Fruit fly (Drosophila melanogaster) whole organism, embryonic: Measurements from ENCODE around the gene CG8907.

Experiments
- ATbp ChIP-seq: fragments of 200-800 bp; sonication (Bioruptor generic); optimal IDR thresholded peaks from 2 replicates; lab custom pipeline; 2017; ENCODE audit warnings: missing biosample characterization, mild to moderate bottlenecking, missing genetic modification characterization, missing genetic modification reagents
- CG10654 ChIP-seq: fragments of 200-800 bp; sonication (Bioruptor generic); optimal IDR thresholded peaks from 2 replicates; lab custom pipeline; 2016; ENCODE audit warnings: missing biosample characterization, missing genetic modification characterization
- CG11247 ChIP-seq: fragments of 200-800 bp; sonication (Bioruptor generic); IDR thresholded peaks from 2 replicates; pipeline ENCODE4 v1.3.6; 2022; ENCODE audit warnings: missing biosample characterization, missing genetic modification characterization
- CG11398 ChIP-seq: fragments of 200-800 bp; sonication (Bioruptor generic); optimal IDR thresholded peaks from 2 replicates; lab custom pipeline; 2016; ENCODE audit warnings: missing biosample characterization, missing genetic modification characterization
- CG12104 ChIP-seq: fragments of 200-800 bp; sonication (Bioruptor generic); optimal IDR thresholded peaks from 3 replicates; lab custom pipeline; 2016; ENCODE audit warnings: missing biosample characterization, missing genetic modification characterization
- CG12391 ChIP-seq: fragments of 200-800 bp; sonication (Bioruptor generic); optimal IDR thresholded peaks from 3 replicates; lab custom pipeline; 2018; ENCODE audit warnings: missing biosample characterization, mild to moderate bottlenecking, missing genetic modification characterization, moderate library complexity
- CG14441 ChIP-seq: fragments of 200-800 bp; sonication (Bioruptor generic); IDR thresholded peaks from 2 replicates; pipeline ENCODE4 v1.3.6; 2022; ENCODE audit warnings: missing biosample characterization, missing genetic modification characterization
- CG15479 ChIP-seq: fragments of 200-800 bp; sonication (Bioruptor generic); optimal IDR thresholded peaks from 3 replicates; lab custom pipeline; 2019; ENCODE audit warnings: missing biosample characterization, mild to moderate bottlenecking, missing genetic modification characterization, moderate library complexity
- CG15514 ChIP-seq: fragments of 200-800 bp; sonication (Bioruptor generic); optimal IDR thresholded peaks from 3 replicates; lab custom pipeline; 2017; ENCODE audit warnings: missing biosample characterization, missing genetic modification characterization, mild to moderate bottlenecking, moderate library complexity, missing genetic modification reagents
- CG1602 ChIP-seq: fragments of 200-800 bp; sonication (Bioruptor generic); optimal IDR thresholded peaks from 3 replicates; lab custom pipeline; 2016; ENCODE audit warnings: missing biosample characterization, missing genetic modification characterization
- CG17186 ChIP-seq: fragments of 200-800 bp; sonication (Bioruptor generic); optimal IDR thresholded peaks from 3 replicates; lab custom pipeline; 2017; ENCODE audit warnings: missing biosample characterization, missing genetic modification reagents, missing genetic modification characterization
- CG17802 ChIP-seq: fragments of 200-800 bp; sonication (Bioruptor generic); optimal IDR thresholded peaks from 2 replicates; lab custom pipeline; 2018; ENCODE audit warnings: missing biosample characterization, mild to moderate bottlenecking, missing genetic modification characterization, moderate library complexity
- CG1832 ChIP-seq: fragments of 200-800 bp; sonication (Bioruptor generic); optimal IDR thresholded peaks from 2 replicates; lab custom pipeline; 2017; ENCODE audit warnings: missing biosample characterization, mild to moderate bottlenecking, missing genetic modification characterization, inconsistent platforms
- CG2116 ChIP-seq: fragments of 200-800 bp; sonication (Bioruptor generic); optimal IDR thresholded peaks from 3 replicates; lab custom pipeline; 2018; ENCODE audit warnings: missing biosample characterization, mild to moderate bottlenecking, missing genetic modification characterization
- CG2199 ChIP-seq: fragments of 200-800 bp; sonication (Bioruptor generic); IDR thresholded peaks from 3 replicates; pipeline ENCODE4 v1.3.6; 2022; ENCODE audit warnings: missing biosample characterization, missing genetic modification characterization
- CG31224 ChIP-seq: fragments of 200-800 bp; sonication (Bioruptor generic); IDR thresholded peaks from 2 replicates; pipeline ENCODE4 v1.3.6; 2022; ENCODE audit warnings: missing biosample characterization, missing genetic modification characterization
- CG3726 ChIP-seq: fragments of 200-800 bp; sonication (Bioruptor generic); IDR thresholded peaks from 3 replicates; pipeline ENCODE4, ENCODE4 v1.3.6; 2022; ENCODE audit warnings: missing biosample characterization, missing genetic modification characterization
- CG3838 ChIP-seq: fragments of 200-800 bp; sonication (Bioruptor generic); optimal IDR thresholded peaks from 3 replicates; lab custom pipeline; 2016; ENCODE audit warnings: missing biosample characterization, missing genetic modification characterization
- CG5180 ChIP-seq: fragments of 200-800 bp; sonication (Bioruptor generic); optimal IDR thresholded peaks from 3 replicates; lab custom pipeline; 2017; ENCODE audit warnings: missing biosample characterization, missing genetic modification characterization, mild to moderate bottlenecking, moderate library complexity, missing genetic modification reagents
- CG7786 ChIP-seq: fragments of 200-800 bp; sonication (Bioruptor generic); optimal IDR thresholded peaks from 2 replicates; lab custom pipeline; 2016; ENCODE audit warnings: missing biosample characterization, missing genetic modification characterization
- CG7839 ChIP-seq: fragments of 200-800 bp; sonication (Bioruptor generic); optimal IDR thresholded peaks from 3 replicates; lab custom pipeline; 2018; ENCODE audit warnings: missing biosample characterization, mild to moderate bottlenecking, missing genetic modification characterization, moderate library complexity
- CG8765 ChIP-seq: fragments of 200-800 bp; sonication (Bioruptor generic); IDR thresholded peaks from 2 replicates; pipeline ENCODE4 v1.3.6; 2022; ENCODE audit warnings: missing biosample characterization, missing genetic modification characterization
- CG9609 ChIP-seq: fragments of 200-800 bp; sonication (Bioruptor generic); optimal IDR thresholded peaks from 3 replicates; lab custom pipeline; 2016; ENCODE audit warnings: missing biosample characterization, missing genetic modification characterization
- CG9727 ChIP-seq: fragments of 200-800 bp; sonication (Bioruptor generic); optimal IDR thresholded peaks from 3 replicates; lab custom pipeline; 2017; ENCODE audit warnings: missing biosample characterization, mild to moderate bottlenecking, missing genetic modification characterization
- CG9817 ChIP-seq: fragments of 200-800 bp; sonication (Bioruptor generic); optimal IDR thresholded peaks from 2 replicates; lab custom pipeline; 2018; ENCODE audit warnings: missing biosample characterization, mild to moderate bottlenecking, missing genetic modification characterization, moderate library complexity
- CG9932 ChIP-seq: fragments of 200-800 bp; sonication (Bioruptor generic); IDR thresholded peaks from 2 replicates; pipeline ENCODE4 v1.3.6; 2022; ENCODE audit warnings: missing biosample characterization, missing genetic modification characterization
- E2f2 ChIP-seq: fragments of 200-800 bp; sonication (Bioruptor generic); IDR thresholded peaks from 2 replicates; pipeline ENCODE4 v1.3.6; 2022; ENCODE audit warnings: missing biosample characterization, missing genetic modification characterization
- Myb ChIP-seq: fragments of 200-800 bp; sonication (Bioruptor generic); optimal IDR thresholded peaks from 2 replicates; lab custom pipeline; 2016; ENCODE audit warnings: missing biosample characterization, missing genetic modification characterization
- Oli ChIP-seq: fragments of 200-800 bp; sonication (Bioruptor generic); optimal IDR thresholded peaks from 2 replicates; lab custom pipeline; 2018; ENCODE audit warnings: missing biosample characterization, mild to moderate bottlenecking, missing genetic modification characterization, moderate library complexity
- Ptx1 ChIP-seq: fragments of 200-800 bp; sonication (Bioruptor generic); IDR thresholded peaks from 2 replicates; pipeline ENCODE4 v1.3.6; 2022; ENCODE audit warnings: missing biosample characterization, missing genetic modification characterization
- Ravus ChIP-seq: fragments of 200-800 bp; sonication (Bioruptor generic); IDR thresholded peaks from 2 replicates; pipeline ENCODE4 v1.3.6; 2022; ENCODE audit warnings: missing biosample characterization, missing genetic modification characterization
- Usf ChIP-seq: fragments of 200-800 bp; sonication (Bioruptor generic); optimal IDR thresholded peaks from 2 replicates; lab custom pipeline; 2017; ENCODE audit warnings: missing genotype, missing biosample characterization, missing genetic modification characterization
- ato ChIP-seq: fragments of 200-800 bp; sonication (Bioruptor generic); IDR thresholded peaks from 2 replicates; pipeline ENCODE4 v1.3.6; 2022; ENCODE audit warnings: missing biosample characterization, missing genetic modification characterization; ENCODE audit not compliant: partially characterized antibody
- bab2 ChIP-seq: fragments of 200-800 bp; sonication (Bioruptor generic); optimal IDR thresholded peaks from 2 replicates; lab custom pipeline; 2016; ENCODE audit warnings: missing biosample characterization, missing genetic modification characterization
- bbx ChIP-seq: fragments of 200-800 bp; sonication (Bioruptor generic); IDR thresholded peaks from 2 replicates; pipeline ENCODE4 v1.3.6; 2022; ENCODE audit warnings: missing biosample characterization, missing genetic modification characterization; ENCODE audit not compliant: partially characterized antibody
- fd3F ChIP-seq: fragments of 200-800 bp; sonication (Bioruptor generic); optimal IDR thresholded peaks from 2 replicates; lab custom pipeline; 2018; ENCODE audit warnings: missing biosample characterization, mild to moderate bottlenecking, missing genetic modification characterization, moderate library complexity
- gro ChIP-seq: fragments of 200-800 bp; sonication (Bioruptor generic); optimal IDR thresholded peaks from 2 replicates; lab custom pipeline; 2016; ENCODE audit warnings: missing biosample characterization, missing genetic modification characterization
- her ChIP-seq: fragments of 200-800 bp; sonication (Bioruptor generic); optimal IDR thresholded peaks from 2 replicates; lab custom pipeline; 2016; ENCODE audit warnings: missing biosample characterization, missing genetic modification characterization
- jing ChIP-seq: fragments of 200-800 bp; sonication (Bioruptor generic); optimal IDR thresholded peaks from 2 replicates; lab custom pipeline; 2018; ENCODE audit warnings: missing biosample characterization, mild to moderate bottlenecking, missing genetic modification characterization
- klu ChIP-seq: fragments of 200-800 bp; sonication (Bioruptor generic); IDR thresholded peaks from 2 replicates; pipeline ENCODE4 v1.3.6; 2022; ENCODE audit warnings: missing biosample characterization, missing genetic modification characterization
- kni ChIP-seq: fragments of 200-800 bp; sonication (Bioruptor generic); optimal IDR thresholded peaks from 3 replicates; lab custom pipeline; 2017; ENCODE audit warnings: mild to moderate bottlenecking, missing biosample characterization, missing genetic modification reagents, missing genetic modification characterization
- lmd ChIP-seq: fragments of 200-800 bp; sonication (Bioruptor generic); IDR thresholded peaks from 2 replicates; pipeline ENCODE4 v1.3.6; 2022; ENCODE audit warnings: missing biosample characterization, missing genetic modification characterization
- lola ChIP-seq, 3 experiments: fragments of >200 bp in 2 of 3; fragments of 200-800 bp in 1 of 3; sonication (Bioruptor generic) in 1 of 3; optimal IDR thresholded peaks; 2 replicates each; lab custom pipeline; 2017 to 2019; ENCODE audit warnings: missing biosample characterization in 3 of 3, missing genetic modification characterization in 3 of 3, mild to moderate bottlenecking in 1 of 3, moderate library complexity in 1 of 3
- lov ChIP-seq, 2 experiments: fragments of 200-800 bp in 1 of 2; fragments of >200 bp in 1 of 2; sonication (Bioruptor generic) in 1 of 2; IDR thresholded peaks in 1 of 2; optimal IDR thresholded peaks in 1 of 2; 2 replicates in 1 of 2; 3 replicates in 1 of 2; pipeline versions ENCODE4 v1.3.6 to Lab custom; 2017 to 2022; ENCODE audit warnings: missing biosample characterization in 1 of 2, missing genetic modification characterization in 1 of 2
- pb ChIP-seq: fragments of 200-800 bp; sonication (Bioruptor generic); optimal IDR thresholded peaks from 3 replicates; lab custom pipeline; 2016; ENCODE audit warnings: missing biosample characterization, missing genetic modification characterization
- pho ChIP-seq: fragments of 200-800 bp; sonication (Bioruptor generic); optimal IDR thresholded peaks from 2 replicates; lab custom pipeline; 2016; ENCODE audit warnings: missing biosample characterization, missing genetic modification characterization
- phol ChIP-seq: fragments of 200-800 bp; sonication (Bioruptor generic); optimal IDR thresholded peaks from 3 replicates; lab custom pipeline; 2018; ENCODE audit warnings: missing biosample characterization, mild to moderate bottlenecking, missing genetic modification characterization, moderate library complexity
- ro ChIP-seq: fragments of 200-800 bp; sonication (Bioruptor generic); IDR thresholded peaks from 2 replicates; pipeline ENCODE4 v1.3.6; 2022; ENCODE audit warnings: missing biosample characterization, missing genetic modification characterization
- sim ChIP-seq: fragments of 200-800 bp; sonication (Bioruptor generic); IDR thresholded peaks from 2 replicates; pipeline ENCODE4 v1.3.6; 2022; ENCODE audit warnings: missing biosample characterization, missing genetic modification characterization
- toy ChIP-seq: fragments of 200-800 bp; sonication (Bioruptor generic); IDR thresholded peaks from 2 replicates; pipeline ENCODE4 v1.3.6; 2022; ENCODE audit warnings: missing biosample characterization, missing genetic modification characterization
- zfh2 ChIP-seq: fragments of 200-800 bp; sonication (Bioruptor generic); optimal IDR thresholded peaks from 2 replicates; lab custom pipeline; 2016; ENCODE audit warnings: missing biosample characterization, missing genetic modification characterization

The CG8907 gene

DNA sequence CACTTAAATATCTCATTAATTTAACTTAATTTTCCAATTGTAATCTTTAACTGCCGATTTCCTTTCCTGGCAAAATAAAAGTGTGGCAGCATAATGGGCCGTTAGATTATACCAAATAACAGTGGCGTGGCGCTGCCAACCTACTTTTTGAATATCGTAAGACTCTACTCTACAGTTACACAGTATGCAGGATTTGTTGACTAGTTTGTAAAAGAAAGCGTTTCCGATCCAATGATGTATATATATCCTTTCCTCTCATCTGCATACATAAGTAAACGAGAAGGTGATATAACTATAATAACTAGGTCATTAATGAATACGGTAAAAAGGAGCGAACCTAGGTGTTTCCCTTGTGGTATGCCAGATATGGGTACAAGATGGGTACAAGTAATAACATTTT lies 16.3 kb upstream of the CG8907 start, which contains the start of gene EMC2B (continued):
- TF ChIP-seq CG17186 (GFP tag; lab: Kevin White, UChicago) (no peak), Usf (no peak), Oli (tag; lab: Kevin White, UChicago) (peak; percentile 34), CG31224 (no peak), CG3838 (GFP tag; lab: Kevin White, UChicago) (no peak), klu (GFP tag; lab: Robert Waterston, UW) (no peak), pho (GFP tag; lab: Kevin White, UChicago) (no peak), CG1832 (GFP tag; lab: Kevin White, UChicago) (no peak), fd3F (GFP tag; lab: Kevin White, UChicago) (no peak), CG12391 (tag; lab: Kevin White, UChicago) (peak; percentile 44), CG11247 (no peak), CG7786 (GFP tag; lab: Kevin White, UChicago) (peak; percentile 11), lmd (GFP tag; lab: Robert Waterston, UW) (no peak), lov (optimal IDR thresholded peaks at IDR 0.05; lab: Kevin White, UChicago) (no peak), lov (GFP tag; IDR thresholded peaks at IDR 0.05; lab: Robert Waterston, UW) (no peak), bab2 (GFP tag; lab: Kevin White, UChicago) (peak; percentile 21), lola (GFP tag; optimal IDR thresholded peaks at IDR 0.05; lab: Kevin White, UChicago) (peak in 1 of 3 experiments; percentile 16), Myb (peak; percentile 77), Ptx1 (GFP tag; lab: Robert Waterston, UW) (no peak), ro (GFP tag; lab: Robert Waterston, UW) (no peak), CG1602 (GFP tag; lab: Kevin White, UChicago) (no peak), CG5180 (GFP tag; lab: Kevin White, UChicago) (no peak), CG9609 (peak; percentile 41), ato (GFP tag; lab: Robert Waterston, UW) (no peak), CG14441 (no peak), CG15479 (GFP tag; lab: Kevin White, UChicago) (no peak), CG2116 (no peak), CG2199 (no peak), jing (no peak), E2f2 (GFP tag; lab: Robert Waterston, UW) (no peak), CG9817 (peak; percentile 43), toy (no peak), CG9727 (peak; percentile 16), her (no peak), CG15514 (GFP tag; lab: Kevin White, UChicago) (peak; percentile 26), ATbp (no peak), CG17802 (no peak), pb (GFP tag; lab: Kevin White, UChicago) (peak; percentile 39), Ravus (GFP tag; lab: Robert Waterston, UW) (no peak), CG9932 (GFP tag; lab: Robert Waterston, UW) (no peak), phol (peak; percentile 27), kni (GFP tag; lab: Kevin White, UChicago) (no peak), zfh2 (peak; percentile 76), CG12104 (no peak), sim (GFP tag; lab: Robert Waterston, UW) (no peak), CG11398 (GFP tag; lab: Kevin White, UChicago) (no peak), bbx (GFP tag; lab: Robert Waterston, UW) (no peak), CG3726 (GFP tag; lab: Robert Waterston, UW) (no peak), CG7839 (tag; lab: Kevin White, UChicago) (peak; percentile 59), CG10654 (no peak), CG8765 (GFP tag; lab: Robert Waterston, UW) (no peak), gro (GFP tag; lab: Kevin White, UChicago) (peak; percentile 40)
